Fruit fly (Drosophila melanogaster) whole organism, pupa: ENCODE results near the gene eag.
A peak's percentile ranks its signal among the peaks of the same experiment; 100 is the strongest.

ENCODE experiments used
- CG10348 ChIP-seq: fragments of 200-800 bp; sonication (Bioruptor generic); IDR thresholded peaks from 2 replicates; pipeline ENCODE4 v1.3.6; 2022; ENCODE audit warnings: missing biosample characterization, missing genetic modification characterization
- CG12605 ChIP-seq: fragments of 200-800 bp; sonication (Bioruptor generic); IDR thresholded peaks from 2 replicates; pipeline ENCODE4 v1.3.6; 2022; ENCODE audit warnings: missing biosample characterization, missing genetic modification characterization
- CG13204 ChIP-seq: fragments of 200-800 bp; sonication (Bioruptor generic); optimal IDR thresholded peaks from 2 replicates; lab custom pipeline; 2018; ENCODE audit warnings: missing biosample characterization, mild to moderate bottlenecking, missing genetic modification characterization, moderate library complexity
- CG14655 ChIP-seq: fragments of 200-800 bp; sonication (Bioruptor generic); optimal IDR thresholded peaks from 3 replicates; lab custom pipeline; 2017; ENCODE audit warnings: mild to moderate bottlenecking, missing biosample characterization, missing genetic modification reagents, missing genetic modification characterization
- CG15710 ChIP-seq: fragments of 200-800 bp; sonication (Bioruptor generic); optimal IDR thresholded peaks from 2 replicates; lab custom pipeline; 2018; ENCODE audit warnings: missing biosample characterization, mild to moderate bottlenecking, missing genetic modification characterization, moderate library complexity
- CG17806 ChIP-seq: fragments of 200-800 bp; sonication (Bioruptor generic); optimal IDR thresholded peaks from 2 replicates; lab custom pipeline; 2018; ENCODE audit warnings: missing biosample characterization, mild to moderate bottlenecking, missing genetic modification characterization, moderate library complexity
- CG32121 ChIP-seq: fragments of 200-800 bp; sonication (Bioruptor generic); IDR thresholded peaks from 2 replicates; pipeline ENCODE4 v1.3.6; 2022; ENCODE audit warnings: missing biosample characterization, missing genetic modification characterization
- CG34367 ChIP-seq: fragments of 200-800 bp; sonication (Bioruptor generic); optimal IDR thresholded peaks from 2 replicates; lab custom pipeline; 2018; ENCODE audit warnings: missing biosample characterization, mild to moderate bottlenecking, missing genetic modification characterization
- CG4496 ChIP-seq: fragments of 200-800 bp; sonication (Bioruptor generic); IDR thresholded peaks from 3 replicates; pipeline ENCODE4 v1.3.6; 2022; ENCODE audit warnings: missing biosample characterization, missing genetic modification characterization
- CG8159 ChIP-seq: fragments of 200-800 bp; sonication (Bioruptor generic); optimal IDR thresholded peaks from 3 replicates; lab custom pipeline; 2018; ENCODE audit warnings: missing biosample characterization, mild to moderate bottlenecking, missing genetic modification characterization, moderate library complexity
- CG8301 ChIP-seq: fragments of 200-800 bp; sonication (Bioruptor generic); optimal IDR thresholded peaks from 2 replicates; lab custom pipeline; 2018; ENCODE audit warnings: missing biosample characterization, mild to moderate bottlenecking, missing genetic modification characterization
- CG9948 ChIP-seq: fragments of 200-800 bp; sonication (Bioruptor generic); optimal IDR thresholded peaks from 2 replicates; lab custom pipeline; 2018; ENCODE audit warnings: missing biosample characterization, mild to moderate bottlenecking, missing genetic modification characterization, moderate library complexity
- D1 ChIP-seq: fragments of 200-800 bp; sonication (Bioruptor generic); optimal IDR thresholded peaks from 2 replicates; lab custom pipeline; 2018; ENCODE audit warnings: missing biosample characterization, mild to moderate bottlenecking, missing genetic modification characterization, moderate library complexity
- EcR ChIP-seq: fragments of 200-800 bp; sonication (Bioruptor generic); optimal IDR thresholded peaks from 3 replicates; lab custom pipeline; 2019; ENCODE audit warnings: missing biosample characterization, missing genetic modification characterization, mild to moderate bottlenecking, moderate library complexity, missing genetic modification reagents
- Ets98B ChIP-seq: fragments of 200-800 bp; sonication (Bioruptor generic); IDR thresholded peaks from 2 replicates; pipeline ENCODE4 v1.3.6; 2022; ENCODE audit warnings: missing biosample characterization, missing genetic modification characterization
- Pif1A ChIP-seq: fragments of 200-800 bp; sonication (Bioruptor generic); optimal IDR thresholded peaks from 3 replicates; lab custom pipeline; 2016; ENCODE audit warnings: missing biosample characterization, missing genetic modification characterization
- Pif1B ChIP-seq: fragments of 200-800 bp; sonication (Bioruptor generic); optimal IDR thresholded peaks from 3 replicates; lab custom pipeline; 2016; ENCODE audit warnings: missing biosample characterization, missing genetic modification characterization
- Snoo ChIP-seq: fragments of 200-800 bp; sonication (Bioruptor generic); optimal IDR thresholded peaks from 3 replicates; lab custom pipeline; 2017; ENCODE audit warnings: missing biosample characterization, mild to moderate bottlenecking, missing genetic modification characterization, inconsistent platforms
- fd96Ca ChIP-seq: fragments of 200-800 bp; sonication (Bioruptor generic); IDR thresholded peaks from 3 replicates; pipeline ENCODE4 v1.3.6; 2022; ENCODE audit warnings: missing biosample characterization, missing genetic modification characterization
- gl ChIP-seq: fragments of 200-800 bp; sonication (Bioruptor generic); optimal IDR thresholded peaks from 2 replicates; lab custom pipeline; 2018; ENCODE audit warnings: missing biosample characterization, mild to moderate bottlenecking, missing genetic modification characterization
- rn ChIP-seq: fragments of 200-800 bp; sonication (Bioruptor generic); IDR thresholded peaks from 2 replicates; pipeline ENCODE4 v1.3.6; 2022; ENCODE audit warnings: missing biosample characterization, missing genetic modification characterization

Gene eag

dm6 chrX:14955050-14955783 lies at the start of gene eag, which contains the start of gene CG9030:
eag (plus strand) TSS chrX:14955477.
CG9030 (minus strand) TSS chrX:14955100.
- no peak for TF ChIP-seq CG9948
- TF ChIP-seq CG8301 (tag; lab: Kevin White, UChicago): no peak
- no peak for TF ChIP-seq CG17806 (tag; lab: Kevin White, UChicago)
- TF ChIP-seq Ets98B (GFP tag; lab: Robert Waterston, UW): no peak
- no peak for TF ChIP-seq CG10348 (GFP tag; lab: Robert Waterston, UW)
- TF ChIP-seq D1 (tag; lab: Kevin White, UChicago): no peak
- TF ChIP-seq Snoo (tag; lab: Kevin White, UChicago): no peak
- no peak for TF ChIP-seq CG15710 (tag; lab: Kevin White, UChicago)
- no peak for TF ChIP-seq rn
- TF ChIP-seq CG34367 (tag; lab: Kevin White, UChicago): no peak
- no peak for TF ChIP-seq fd96Ca (GFP tag; lab: Robert Waterston, UW)
- no peak for TF ChIP-seq CG8159
- no peak for TF ChIP-seq EcR (GFP tag; lab: Kevin White, UChicago)
- TF ChIP-seq CG14655 (GFP tag; lab: Kevin White, UChicago): no peak
- TF ChIP-seq Pif1B (GFP tag; lab: Kevin White, UChicago): no peak
- no peak for TF ChIP-seq CG32121 (GFP tag; lab: Robert Waterston, UW)
- no peak for TF ChIP-seq CG13204 (GFP tag; lab: Kevin White, UChicago)
- TF ChIP-seq CG4496 (GFP tag; lab: Robert Waterston, UW): no peak
- TF ChIP-seq gl (tag; lab: Kevin White, UChicago): no peak
- no peak for TF ChIP-seq Pif1A (GFP tag; lab: Kevin White, UChicago)

dm6 chrX:14905499-14906044 lies 49.7 kb upstream of the eag start, which contains the start of gene CG9512:
CG9512 (minus strand) TSS chrX:14905549.
- TF ChIP-seq Ets98B (GFP tag; lab: Robert Waterston, UW): no peak
- no peak for TF ChIP-seq CG34367 (tag; lab: Kevin White, UChicago)
- TF ChIP-seq CG10348 (GFP tag; lab: Robert Waterston, UW): no peak
- TF ChIP-seq CG14655 (GFP tag; lab: Kevin White, UChicago): no peak
- TF ChIP-seq fd96Ca (GFP tag; lab: Robert Waterston, UW): no peak
- no peak for TF ChIP-seq gl (tag; lab: Kevin White, UChicago)
- no peak for TF ChIP-seq D1 (tag; lab: Kevin White, UChicago)
- no peak for TF ChIP-seq CG17806 (tag; lab: Kevin White, UChicago)
- TF ChIP-seq Pif1B (GFP tag; lab: Kevin White, UChicago): no peak
- no peak for TF ChIP-seq EcR (GFP tag; lab: Kevin White, UChicago)
- TF ChIP-seq CG13204 (GFP tag; lab: Kevin White, UChicago): no peak
- no peak for TF ChIP-seq Snoo (tag; lab: Kevin White, UChicago)

DNA sequence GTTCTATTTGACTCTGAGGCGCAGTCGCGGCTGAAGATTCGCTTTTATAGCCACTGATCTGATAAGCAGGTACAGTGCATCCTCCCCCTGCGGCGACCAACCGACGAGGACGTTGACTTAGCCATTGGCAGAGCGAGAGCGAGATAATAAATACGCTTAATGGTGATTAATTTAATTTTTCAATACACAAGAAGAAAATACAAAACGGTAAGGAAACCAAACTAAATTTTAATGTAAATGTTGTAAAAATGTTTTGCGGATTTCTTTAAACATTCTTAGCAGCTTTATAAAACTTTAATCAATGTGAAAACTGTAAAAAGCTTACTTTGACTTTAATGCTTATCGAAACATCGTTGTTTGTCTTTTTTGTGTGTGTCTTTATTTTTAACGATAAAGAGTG lies 46.2 kb upstream of the eag start:
- peak; percentile 40 for TF ChIP-seq EcR (GFP tag; lab: Kevin White, UChicago)
- no peak for TF ChIP-seq CG34367 (tag; lab: Kevin White, UChicago)
- peak; percentile 39 for TF ChIP-seq CG14655 (GFP tag; lab: Kevin White, UChicago)
- peak; percentile 39 for TF ChIP-seq CG8301 (tag; lab: Kevin White, UChicago)

- TF ChIP-seq CG12605 (GFP tag; lab: Robert Waterston, UW) (no peak), CG9948 (no peak), D1 (tag; lab: Kevin White, UChicago) (no peak), CG34367 (tag; lab: Kevin White, UChicago) (no peak), CG4496 (GFP tag; lab: Robert Waterston, UW) (no peak), Pif1A (GFP tag; lab: Kevin White, UChicago) (no peak), CG17806 (tag; lab: Kevin White, UChicago) (no peak), CG10348 (GFP tag; lab: Robert Waterston, UW) (no peak), CG13204 (GFP tag; lab: Kevin White, UChicago) (no peak), rn (no peak), fd96Ca (GFP tag; lab: Robert Waterston, UW) (no peak), CG8301 (tag; lab: Kevin White, UChicago) (no peak), EcR (GFP tag; lab: Kevin White, UChicago) (no peak), gl (tag; lab: Kevin White, UChicago) (no peak), Pif1B (GFP tag; lab: Kevin White, UChicago) (no peak), Ets98B (GFP tag; lab: Robert Waterston, UW) (no peak), Snoo (tag; lab: Kevin White, UChicago) (no peak)
These were observed 45.5 kb upstream of the eag start, which contains the start of gene fiz for dm6 chrX:14909658-14910378. fiz (minus strand) TSS chrX:14909708.
